Fruit fly (Drosophila melanogaster) whole organism: ENCODE data around the gene CG9915.

Experiments
- CG8478 ChIP-seq: fragments of >200 bp; optimal IDR thresholded peaks from 2 replicates; lab custom pipeline; 2018; ENCODE audit warnings: inconsistent platforms
- Dll ChIP-seq: fragments of >200 bp; optimal IDR thresholded peaks from 2 replicates; lab custom pipeline; 2017
- EcR ChIP-seq, 2 experiments: fragments of >200 bp; optimal IDR thresholded peaks; 2 replicates each; lab custom pipeline; 2017; ENCODE audit warnings: missing biosample characterization in 2 of 2, missing genetic modification characterization in 2 of 2, missing genetic modification reagents in 2 of 2
- pan ChIP-seq: fragments of >200 bp; optimal IDR thresholded peaks from 2 replicates; lab custom pipeline; 2017
- psq ChIP-seq: fragments of >200 bp; optimal IDR thresholded peaks from 2 replicates; lab custom pipeline; 2017
- usp ChIP-seq: fragments of >200 bp; optimal IDR thresholded peaks from 2 replicates; lab custom pipeline; 2017; ENCODE audit warnings: missing biosample characterization, missing genetic modification characterization, mixed read lengths

DNA sequence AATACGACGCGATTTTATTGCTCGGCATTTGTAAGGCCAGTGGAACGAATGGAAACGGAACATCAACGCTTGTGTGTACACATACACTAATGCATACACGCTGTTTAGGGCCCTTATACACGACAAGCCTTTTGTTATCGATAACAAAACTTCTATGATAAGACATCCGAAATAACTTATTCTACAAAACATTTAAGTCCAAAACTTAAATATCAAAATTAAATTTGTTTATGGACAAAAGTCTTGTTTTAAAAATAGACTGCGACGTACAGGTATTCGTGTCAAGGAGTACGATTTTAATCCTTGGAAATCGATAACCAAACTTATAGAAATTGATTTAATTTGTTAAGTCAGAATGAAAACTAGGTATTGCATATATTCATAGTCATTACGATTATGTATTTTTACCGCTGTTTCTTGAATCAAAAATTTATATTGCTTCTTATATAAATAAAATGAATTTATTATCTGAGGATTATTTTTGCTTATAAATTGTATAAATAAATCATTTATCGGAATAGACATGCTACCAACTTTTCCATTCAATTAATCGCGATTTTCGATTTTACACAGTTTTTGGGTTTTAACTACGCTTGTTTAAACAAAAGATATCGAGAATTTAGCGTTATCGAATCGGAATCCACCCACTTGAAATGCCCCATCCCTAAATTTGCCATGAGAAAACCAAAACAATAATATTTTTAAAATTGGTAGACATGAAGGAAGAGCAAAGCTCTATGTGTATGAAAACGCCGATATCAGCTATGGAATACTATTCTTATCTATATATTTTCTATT lies at the start of gene CG9915, which contains the start of gene SWIP:
- TF ChIP-seq pan = no peak
- TF ChIP-seq Dll (lab: Kevin White, UChicago) = no peak
- no peak for TF ChIP-seq EcR (GFP tag; optimal IDR thresholded peaks at IDR 0.05; lab: Kevin White, UChicago)
- TF ChIP-seq usp (GFP tag; lab: Kevin White, UChicago) = no peak
- TF ChIP-seq psq (lab: Kevin White, UChicago) = no peak
- TF ChIP-seq CG8478 (lab: Kevin White, UChicago) = no peak
